Fruit fly (Drosophila melanogaster): ENCODE data around the gene dgt4.

The dgt4 gene

dm6 chrX:4113698-4114216 is at the start of gene dgt4, which contains the start of gene Nsun2 (continued):
- TF ChIP-seq gce (GFP tag; IDR thresholded peaks at IDR 0.05) = no peak
- TF ChIP-seq Atf6 (GFP tag; IDR thresholded peaks at IDR 0.05) = no peak
- TF ChIP-seq Awh (GFP tag; IDR thresholded peaks at IDR 0.05) = no peak
- TF ChIP-seq vnd (GFP tag; IDR thresholded peaks at IDR 0.05; ENCODE audit: partially characterized antibody) = peak; percentile 44; the same call in 1 of the 3 replicates
- TF ChIP-seq CG30403 (GFP tag; optimal IDR thresholded peaks at IDR 0.05) = peak; percentile 36
- no peak for TF ChIP-seq Atf-2 (GFP tag; optimal IDR thresholded peaks at IDR 0.05)
- TF ChIP-seq NfI (GFP tag; optimal IDR thresholded peaks at IDR 0.05) = peak; percentile 5
- TF ChIP-seq CG16779 (GFP tag; IDR thresholded peaks at IDR 0.05) = no peak
- no peak for TF ChIP-seq CG6272 (GFP tag; IDR thresholded peaks at IDR 0.05)
- TF ChIP-seq MESR4 (GFP tag; optimal IDR thresholded peaks at IDR 0.05) = no peak
- TF ChIP-seq row (GFP tag; IDR thresholded peaks at IDR 0.05) = peak; percentile 49
- TF ChIP-seq CG7963 (GFP tag; IDR thresholded peaks at IDR 0.05; ENCODE audit: partially characterized antibody) = no peak
- TF ChIP-seq zfh1 (GFP tag; IDR thresholded peaks at IDR 0.05) = no peak
- TF ChIP-seq otp (GFP tag; IDR thresholded peaks at IDR 0.05) = no peak
- TF ChIP-seq al (GFP tag; IDR thresholded peaks at IDR 0.05) = no peak
- no peak for TF ChIP-seq CG11093 (GFP tag; IDR thresholded peaks at IDR 0.05)
- TF ChIP-seq ara (GFP tag; IDR thresholded peaks at IDR 0.05) = no peak

- peak; percentile 92 for TF ChIP-seq Deaf1 (tag; optimal IDR thresholded peaks at IDR 0.05)
- peak; percentile 73 for TF ChIP-seq Nf-YC (tag; optimal IDR thresholded peaks at IDR 0.05)
- no peak for TF ChIP-seq CoRest (tag; optimal IDR thresholded peaks at IDR 0.05)
- TF ChIP-seq ewg (GFP tag; optimal IDR thresholded peaks at IDR 0.05) = peak; percentile 76
- TF ChIP-seq Adf1 (GFP tag; IDR thresholded peaks at IDR 0.05) = peak; percentile 80
- TF ChIP-seq psq (GFP tag; optimal IDR thresholded peaks at IDR 0.05) = no peak
- TF ChIP-seq pb (GFP tag; optimal IDR thresholded peaks at IDR 0.05) = no peak
- no peak for TF ChIP-seq CG9437 (GFP tag; optimal IDR thresholded peaks at IDR 0.05)
- peak; percentile 16 for TF ChIP-seq Nf-YB (GFP tag; optimal IDR thresholded peaks at IDR 0.05)
- TF ChIP-seq CG34376 (GFP tag; optimal IDR thresholded peaks at IDR 0.05) = no peak
- peak; percentile 40 for TF ChIP-seq crol (GFP tag; IDR thresholded peaks at IDR 0.05)
- TF ChIP-seq ash1 (GFP tag; optimal IDR thresholded peaks at IDR 0.05) = no peak
- TF ChIP-seq Jarid2 (GFP tag; optimal IDR thresholded peaks at IDR 0.05) = peak; percentile 2
Observed at dm6 chrX:4075430-4075829, 38.1 kb upstream of the dgt4 start, which contains the start of gene CG43689. CG43689 (plus strand) TSS chrX:4075743.

dm6 chrX:4089012-4089649 is 24.4 kb upstream of the dgt4 start:
- TF ChIP-seq Nf-YC (tag; optimal IDR thresholded peaks at IDR 0.05) (peak; percentile 90), CG12219 (GFP tag; optimal IDR thresholded peaks at IDR 0.05) (no peak), Jarid2 (GFP tag; optimal IDR thresholded peaks at IDR 0.05) (no peak), caup (GFP tag; optimal IDR thresholded peaks at IDR 0.05; ENCODE audit: severe bottlenecking) (no peak), her (GFP tag; optimal IDR thresholded peaks at IDR 0.05) (no peak), Adf1 (GFP tag; IDR thresholded peaks at IDR 0.05) (peak; percentile 88), CG32772 (GFP tag; IDR thresholded peaks at IDR 0.05) (peak; percentile 37; the same call in 1 of the 2 replicates), sqz (GFP tag; optimal IDR thresholded peaks at IDR 0.05) (no peak), Deaf1 (tag; optimal IDR thresholded peaks at IDR 0.05) (peak; percentile 81), Nf-YB (GFP tag; optimal IDR thresholded peaks at IDR 0.05) (peak; percentile 87), inv (GFP tag; IDR thresholded peaks at IDR 0.05; ENCODE audit: partially characterized antibody) (no peak), ewg (GFP tag; optimal IDR thresholded peaks at IDR 0.05) (peak; percentile 25), h (optimal IDR thresholded peaks at IDR 0.05) (no peak)

All from whole organism, embryonic.